Worm (Caenorhabditis elegans) whole organism, young adult: ENCODE measurements around the gene cwn-1.

ENCODE experiments used
- B0035.1 ChIP-seq: sonication (generic microtip); optimal IDR thresholded peaks from 2 replicates; lab custom pipeline; 2016; ENCODE audit warnings: missing genetic modification characterization, mild to moderate bottlenecking, missing compliant biosample characterization, missing genotype, missing genetic modification reagents
- B0336.3 ChIP-seq: fragments of 200-800 bp; sonication (Bioruptor generic); IDR thresholded peaks from 2 replicates; pipeline ENCODE4 v1.3.6; 2022; ENCODE audit warnings: missing genetic modification characterization, missing compliant biosample characterization
- C06A6.2 ChIP-seq: fragments of 200-800 bp; sonication (Bioruptor generic); conservative IDR thresholded peaks from 2 replicates; pipeline ENCODE4 v1.3.6; 2022; ENCODE audit warnings: missing genetic modification characterization, missing compliant biosample characterization
- F23B12.7 ChIP-seq: sonication (generic microtip); optimal IDR thresholded peaks from 2 replicates; lab custom pipeline; 2017; ENCODE audit warnings: missing genetic modification characterization, mild to moderate bottlenecking, missing compliant biosample characterization, antibody characterized with exemption, moderate library complexity; ENCODE audit not compliant: insufficient read depth
- F37B4.10 ChIP-seq: fragments of 200-800 bp; sonication (Bioruptor generic); IDR thresholded peaks from 2 replicates; pipeline ENCODE4 v1.3.6; 2022; ENCODE audit warnings: missing genetic modification characterization, missing compliant biosample characterization
- T07F8.4 ChIP-seq: sonication (generic microtip); optimal IDR thresholded peaks from 2 replicates; lab custom pipeline; 2016; ENCODE audit warnings: mild to moderate bottlenecking, missing genetic modification characterization, moderate library complexity, missing compliant biosample characterization
- T26A5.8 ChIP-seq: sonication (generic microtip); optimal IDR thresholded peaks from 2 replicates; lab custom pipeline; 2016; ENCODE audit warnings: missing genetic modification characterization, missing compliant biosample characterization
- Y53F4B.3 ChIP-seq: fragments of 200-800 bp; sonication (Bioruptor generic); IDR thresholded peaks from 2 replicates; pipeline ENCODE4 v1.3.6; 2022; ENCODE audit warnings: missing genetic modification reagents, missing genetic modification characterization, missing compliant biosample characterization
- Y56A3A.18 ChIP-seq: fragments of 200-800 bp; sonication (Bioruptor generic); IDR thresholded peaks from 2 replicates; pipeline ENCODE4 v1.3.6; 2022; ENCODE audit warnings: missing genetic modification reagents, missing genetic modification characterization, missing compliant biosample characterization
- Y95B8A.8 ChIP-seq: fragments of 200-800 bp; sonication (Bioruptor generic); IDR thresholded peaks from 2 replicates; pipeline ENCODE4 v1.3.6; 2022; ENCODE audit warnings: missing genetic modification reagents, missing genetic modification characterization, missing compliant biosample characterization
- ZK185.1 ChIP-seq: sonication (generic microtip); optimal IDR thresholded peaks from 2 replicates; lab custom pipeline; 2016; ENCODE audit warnings: mild to moderate bottlenecking, missing genetic modification characterization, missing compliant biosample characterization; ENCODE audit not compliant: poor library complexity, severe bottlenecking
- aptf-2 ChIP-seq: fragments of 200-800 bp; sonication (Bioruptor generic); conservative IDR thresholded peaks from 2 replicates; pipeline ENCODE4 v1.3.6; 2022; ENCODE audit warnings: missing genetic modification reagents, missing genetic modification characterization, missing compliant biosample characterization
- attf-6 ChIP-seq: fragments of 200-800 bp; sonication (Bioruptor generic); IDR thresholded peaks from 2 replicates; pipeline ENCODE4 v1.3.6; 2022; ENCODE audit warnings: missing genetic modification reagents, missing genetic modification characterization, missing compliant biosample characterization
- ceh-100 ChIP-seq: fragments of 200-800 bp; sonication (Bioruptor generic); IDR thresholded peaks from 2 replicates; pipeline ENCODE4 v1.3.6; 2022; ENCODE audit warnings: missing genetic modification reagents, missing genetic modification characterization, missing compliant biosample characterization
- ceh-40 ChIP-seq: fragments of 200-800 bp; sonication (Bioruptor generic); IDR thresholded peaks from 2 replicates; pipeline ENCODE4 v1.3.6; 2022; ENCODE audit warnings: missing genetic modification characterization, missing compliant biosample characterization
- ceh-91 ChIP-seq: fragments of 200-800 bp; sonication (Bioruptor generic); IDR thresholded peaks from 2 replicates; pipeline ENCODE4 v1.3.6; 2022; ENCODE audit warnings: missing genetic modification reagents, missing genetic modification characterization, missing compliant biosample characterization
- dox-1 ChIP-seq: fragments of 200-800 bp; sonication (Bioruptor generic); IDR thresholded peaks from 2 replicates; pipeline ENCODE4 v1.3.6; 2022; ENCODE audit warnings: missing genetic modification reagents, missing genetic modification characterization, missing compliant biosample characterization
- dpff-1 ChIP-seq: sonication (generic microtip); optimal IDR thresholded peaks from 2 replicates; lab custom pipeline; 2017; ENCODE audit warnings: mild to moderate bottlenecking, missing genetic modification characterization, missing compliant biosample characterization
- egl-18 ChIP-seq: fragments of 200-800 bp; sonication (Bioruptor generic); IDR thresholded peaks from 2 replicates; pipeline ENCODE4 v1.3.6; 2022; ENCODE audit warnings: missing genetic modification reagents, missing genetic modification characterization, missing compliant biosample characterization
- egrh-3 ChIP-seq: fragments of 200-800 bp; sonication (Bioruptor generic); IDR thresholded peaks from 2 replicates; pipeline ENCODE4 v1.3.6; 2022; ENCODE audit warnings: missing genetic modification reagents, missing genetic modification characterization, missing compliant biosample characterization
- ets-4 ChIP-seq: fragments of 200-800 bp; sonication (Bioruptor generic); optimal IDR thresholded peaks from 2 replicates; lab custom pipeline; 2018; ENCODE audit warnings: mild to moderate bottlenecking, missing genetic modification characterization, missing compliant biosample characterization
- fkh-3 ChIP-seq: sonication (generic microtip); optimal IDR thresholded peaks from 2 replicates; lab custom pipeline; 2016; ENCODE audit warnings: mild to moderate bottlenecking, missing genetic modification characterization, missing compliant biosample characterization
- hmg-1.2 ChIP-seq: fragments of 200-800 bp; sonication (Bioruptor generic); IDR thresholded peaks from 2 replicates; pipeline ENCODE4 v1.3.6; 2022; ENCODE audit warnings: missing genetic modification reagents, missing genetic modification characterization, missing compliant biosample characterization
- hsf-1 ChIP-seq: fragments of 200-800 bp; sonication (Bioruptor generic); IDR thresholded peaks from 2 replicates; pipeline ENCODE4 v1.3.6; 2022; ENCODE audit warnings: missing genetic modification reagents, missing genetic modification characterization, missing compliant biosample characterization
- let-607 ChIP-seq, 2 experiments: fragments of 200-800 bp in 1 of 2; sonication (Bioruptor generic) in 1 of 2; sonication (generic microtip) in 1 of 2; optimal IDR thresholded peaks; 2 replicates each; lab custom pipeline; 2016 to 2018; ENCODE audit warnings: mild to moderate bottlenecking in 2 of 2, missing compliant biosample characterization in 2 of 2, missing genetic modification characterization in 2 of 2, moderate library complexity in 2 of 2, missing genotype in 1 of 2
- lin-35 ChIP-seq, 3 experiments: fragments of 150-350 bp in 2 of 3; sonication (generic microtip) in 1 of 3; optimal IDR thresholded peaks; 2 replicates each; lab custom pipeline; 2014 to 2018; ENCODE audit warnings: missing biosample characterization in 3 of 3, missing genetic modification characterization in 3 of 3, missing genetic modification reagents in 3 of 3
- lin-40 ChIP-seq: sonication (generic microtip); optimal IDR thresholded peaks from 2 replicates; lab custom pipeline; 2016; ENCODE audit warnings: missing genetic modification characterization, mild to moderate bottlenecking, missing compliant biosample characterization, missing genotype, missing genetic modification reagents
- lin-54 ChIP-seq: fragments of 200-800 bp; sonication (Bioruptor generic); optimal IDR thresholded peaks from 2 replicates; lab custom pipeline; 2018; ENCODE audit warnings: mild to moderate bottlenecking, missing genetic modification characterization, missing compliant biosample characterization
- lsl-1 ChIP-seq: fragments of 200-800 bp; sonication (Bioruptor generic); optimal IDR thresholded peaks from 2 replicates; lab custom pipeline; 2018; ENCODE audit warnings: mild to moderate bottlenecking, missing genetic modification characterization, moderate library complexity, missing compliant biosample characterization
- lsy-27 ChIP-seq: sonication (generic microtip); optimal IDR thresholded peaks from 2 replicates; lab custom pipeline; 2017; ENCODE audit warnings: missing genetic modification characterization, mild to moderate bottlenecking, missing compliant biosample characterization, antibody characterized with exemption, missing genotype, borderline replicate concordance; ENCODE audit not compliant: insufficient read depth
- madf-8 ChIP-seq: fragments of 200-800 bp; sonication (Bioruptor generic); conservative IDR thresholded peaks from 2 replicates; pipeline ENCODE4 v1.3.6; 2022; ENCODE audit warnings: missing genetic modification reagents, missing genetic modification characterization, missing compliant biosample characterization
- nfya-1 ChIP-seq: sonication (generic microtip); optimal IDR thresholded peaks from 2 replicates; lab custom pipeline; 2017; ENCODE audit warnings: antibody characterized with exemption, missing compliant biosample characterization, missing genetic modification characterization, borderline replicate concordance; ENCODE audit not compliant: insufficient read depth
- nhr-27 ChIP-seq: fragments of 200-800 bp; sonication (Bioruptor generic); optimal IDR thresholded peaks from 2 replicates; lab custom pipeline; 2018; ENCODE audit warnings: mild to moderate bottlenecking, missing genetic modification characterization, moderate library complexity, missing compliant biosample characterization
- nhr-80 ChIP-seq: sonication (generic microtip); optimal IDR thresholded peaks from 2 replicates; lab custom pipeline; 2016; ENCODE audit warnings: missing genetic modification characterization, missing compliant biosample characterization
- nhr-90 ChIP-seq: sonication (generic microtip); optimal IDR thresholded peaks from 2 replicates; lab custom pipeline; 2016; ENCODE audit warnings: missing genotype, mild to moderate bottlenecking, missing genetic modification characterization, missing compliant biosample characterization
- rpc-1 ChIP-seq, 2 experiments: fragments of 150-350 bp in 1 of 2; sonication (generic microtip) in 1 of 2; optimal IDR thresholded peaks; 2 replicates each; lab custom pipeline; 2014 to 2018; ENCODE audit warnings: missing biosample characterization in 1 of 2, missing genetic modification characterization in 1 of 2, missing genetic modification reagents in 1 of 2, missing genotype in 1 of 2
- snpc-1.1 ChIP-seq: sonication (generic microtip); optimal IDR thresholded peaks from 2 replicates; lab custom pipeline; 2017; ENCODE audit warnings: missing genetic modification characterization, mild to moderate bottlenecking, missing compliant biosample characterization, antibody characterized with exemption, moderate library complexity, missing genotype, missing genetic modification reagents; ENCODE audit not compliant: insufficient read depth
- xnd-1 ChIP-seq: sonication (generic microtip); optimal IDR thresholded peaks from 2 replicates; lab custom pipeline; 2016; ENCODE audit warnings: missing genotype, missing genetic modification reagents, missing genetic modification characterization, missing compliant biosample characterization
- ztf-25 ChIP-seq: fragments of 200-800 bp; sonication (Bioruptor generic); IDR thresholded peaks from 2 replicates; pipeline ENCODE4 v1.3.6; 2022; ENCODE audit warnings: missing genetic modification reagents, missing genetic modification characterization, missing compliant biosample characterization
- ztf-26 ChIP-seq: sonication (generic microtip); optimal IDR thresholded peaks from 2 replicates; lab custom pipeline; 2017; ENCODE audit warnings: missing genetic modification characterization, missing compliant biosample characterization
- ztf-28 ChIP-seq: fragments of 200-800 bp; sonication (Bioruptor generic); IDR thresholded peaks from 2 replicates; pipeline ENCODE4 v1.3.6; 2022; ENCODE audit warnings: missing genetic modification reagents, missing genetic modification characterization, missing compliant biosample characterization

Gene cwn-1

ce11 chrII:124904-125303 is 8.5 kb downstream of the cwn-1 start, which contains the start of gene nmur-2 (continued):
- no peak for TF ChIP-seq ceh-91
- TF ChIP-seq lin-40 (tag; lab: Kevin White, UChicago) = no peak
- TF ChIP-seq, all 124 proteins: peak for 0

- peak; percentile 65 for TF ChIP-seq nhr-80 (tag; lab: Kevin White, UChicago)
- no peak for TF ChIP-seq snpc-1.1 (tag; lab: Kevin White, UChicago)
- TF ChIP-seq B0035.1 (tag; lab: Kevin White, UChicago) = no peak
- no peak for TF ChIP-seq lsl-1 (GFP tag; lab: Kevin White, UChicago)
Observed at ce11 chrII:122494-122893, 10.9 kb downstream of the cwn-1 start.

ce11 chrII:122008-122407 is 11.4 kb downstream of the cwn-1 start:
- TF ChIP-seq ZK185.1 (tag; lab: Kevin White, UChicago) (no peak), hmg-1.2 (GFP tag; lab: Robert Waterston, UW) (peak; percentile 33; the same call in 1 of the 2 replicates), egl-18 (GFP tag; lab: Robert Waterston, UW) (no peak)

ce11 chrII:121121-121520 is 12.3 kb downstream of the cwn-1 start, which contains the start of gene K10B4.3:
Gene K10B4.3 (minus strand): TSS chrII:121221.
- TF ChIP-seq hsf-1 (GFP tag; lab: Robert Waterston, UW) (no peak), ztf-26 (tag; lab: Kevin White, UChicago) (no peak), ztf-28 (GFP tag; lab: Robert Waterston, UW) (no peak), nfya-1 (tag; lab: Kevin White, UChicago) (no peak), dox-1 (GFP tag; lab: Robert Waterston, UW) (no peak), T07F8.4 (tag; lab: Kevin White, UChicago) (no peak), B0336.3 (GFP tag; lab: Robert Waterston, UW) (no peak), attf-6 (no peak), nhr-27 (tag; lab: Kevin White, UChicago) (no peak), ceh-91 (no peak), F23B12.7 (tag; lab: Kevin White, UChicago) (no peak), egrh-3 (GFP tag; lab: Robert Waterston, UW) (no peak), let-607 (tag; optimal IDR thresholded peaks at IDR 0.05; lab: Kevin White, UChicago) (no peak), lin-35 (GFP tag; optimal IDR thresholded peaks at IDR 0.05; lab: Kevin White, UChicago) (no peak), lin-54 (GFP tag; lab: Kevin White, UChicago) (no peak), ceh-100 (GFP tag; lab: Robert Waterston, UW) (no peak), aptf-2 (GFP tag; lab: Robert Waterston, UW) (no peak), Y53F4B.3 (GFP tag; lab: Robert Waterston, UW) (no peak), dpff-1 (tag; lab: Kevin White, UChicago) (no peak), lsy-27 (tag; lab: Kevin White, UChicago) (no peak)

- TF ChIP-seq ets-4 (GFP tag; lab: Kevin White, UChicago) = no peak
- no peak for TF ChIP-seq rpc-1 (optimal IDR thresholded peaks at IDR 0.05; lab: Kevin White, UChicago)
- TF ChIP-seq rpc-1 (tag; optimal IDR thresholded peaks at IDR 0.05; lab: Kevin White, UChicago) = no peak
- TF ChIP-seq fkh-3 (tag; lab: Kevin White, UChicago) = no peak
- TF ChIP-seq F37B4.10 = no peak
- TF ChIP-seq Y95B8A.8 (GFP tag; lab: Robert Waterston, UW) = no peak
- no peak for TF ChIP-seq T26A5.8 (tag; lab: Kevin White, UChicago)
- TF ChIP-seq ZK185.1 (tag; lab: Kevin White, UChicago) = no peak
- TF ChIP-seq xnd-1 = no peak
- no peak for TF ChIP-seq Y56A3A.18 (GFP tag; lab: Robert Waterston, UW)
- no peak for TF ChIP-seq egrh-3 (GFP tag; lab: Robert Waterston, UW)
- no peak for TF ChIP-seq ztf-25 (GFP tag; lab: Robert Waterston, UW)
- TF ChIP-seq nhr-90 (tag; lab: Kevin White, UChicago) = no peak
- TF ChIP-seq C06A6.2 (GFP tag; lab: Robert Waterston, UW) = no peak
- TF ChIP-seq madf-8 (GFP tag; lab: Robert Waterston, UW) = no peak
- no peak for TF ChIP-seq ceh-40 (GFP tag; lab: Robert Waterston, UW)
- no peak for TF ChIP-seq nhr-80 (tag; lab: Kevin White, UChicago)
Observed at ce11 chrII:116916-117315, 16.5 kb downstream of the cwn-1 start, which contains the start of gene srt-54. Gene srt-54 (plus strand): TSS chrII:117216.
